Fruit fly (Drosophila melanogaster) whole organism, embryonic: ENCODE measurements around the gene brv3.
A peak's percentile ranks its signal among the peaks of the same experiment; 100 is the strongest.

ENCODE experiments used
- ATbp ChIP-seq: fragments of 200-800 bp; sonication (Bioruptor generic); optimal IDR thresholded peaks from 2 replicates; lab custom pipeline; 2017; ENCODE audit warnings: missing biosample characterization, mild to moderate bottlenecking, missing genetic modification characterization, missing genetic modification reagents
- CG10209 ChIP-seq: fragments of 200-800 bp; sonication (Bioruptor generic); optimal IDR thresholded peaks from 3 replicates; lab custom pipeline; 2017; ENCODE audit warnings: missing biosample characterization, mild to moderate bottlenecking, missing genetic modification characterization, missing genetic modification reagents
- CG10565 ChIP-seq: fragments of 200-800 bp; sonication (Bioruptor generic); optimal IDR thresholded peaks from 3 replicates; lab custom pipeline; 2016; ENCODE audit warnings: missing biosample characterization, mild to moderate bottlenecking, missing genetic modification characterization
- CG10959 ChIP-seq: fragments of 200-800 bp; sonication (Bioruptor generic); IDR thresholded peaks from 2 replicates; pipeline ENCODE4 v1.3.6; 2022; ENCODE audit warnings: missing biosample characterization, missing genetic modification characterization
- CG12071 ChIP-seq: fragments of 200-800 bp; sonication (Bioruptor generic); optimal IDR thresholded peaks from 3 replicates; lab custom pipeline; 2018; ENCODE audit warnings: missing biosample characterization, mild to moderate bottlenecking, missing genetic modification characterization
- CG12104 ChIP-seq: fragments of 200-800 bp; sonication (Bioruptor generic); optimal IDR thresholded peaks from 3 replicates; lab custom pipeline; 2016; ENCODE audit warnings: missing biosample characterization, missing genetic modification characterization
- CG12155 ChIP-seq: fragments of 200-800 bp; sonication (Bioruptor generic); optimal IDR thresholded peaks from 3 replicates; lab custom pipeline; 2016; ENCODE audit warnings: missing biosample characterization, missing genetic modification characterization
- CG12236 ChIP-seq: fragments of 200-800 bp; sonication (Bioruptor generic); optimal IDR thresholded peaks from 2 replicates; lab custom pipeline; 2016; ENCODE audit warnings: missing biosample characterization, missing genetic modification characterization
- CG14710 ChIP-seq: fragments of 200-800 bp; sonication (Bioruptor generic); optimal IDR thresholded peaks from 3 replicates; lab custom pipeline; 2019; ENCODE audit warnings: missing biosample characterization, mild to moderate bottlenecking, missing genetic modification characterization, moderate library complexity
- CG14965 ChIP-seq: fragments of 200-800 bp; sonication (Bioruptor generic); optimal IDR thresholded peaks from 2 replicates; lab custom pipeline; 2016; ENCODE audit warnings: missing biosample characterization, missing genetic modification characterization, borderline replicate concordance
- CG15514 ChIP-seq: fragments of 200-800 bp; sonication (Bioruptor generic); optimal IDR thresholded peaks from 3 replicates; lab custom pipeline; 2017; ENCODE audit warnings: missing biosample characterization, missing genetic modification characterization, mild to moderate bottlenecking, moderate library complexity, missing genetic modification reagents
- CG1602 ChIP-seq: fragments of 200-800 bp; sonication (Bioruptor generic); optimal IDR thresholded peaks from 3 replicates; lab custom pipeline; 2016; ENCODE audit warnings: missing biosample characterization, missing genetic modification characterization
- CG17361 ChIP-seq: fragments of 200-800 bp; sonication (Bioruptor generic); IDR thresholded peaks from 3 replicates; pipeline ENCODE4 v1.3.6; 2022; ENCODE audit warnings: missing biosample characterization, missing genetic modification characterization
- CG18262 ChIP-seq: fragments of 200-800 bp; optimal IDR thresholded peaks from 3 replicates; lab custom pipeline; 2019; ENCODE audit warnings: missing biosample characterization, mild to moderate bottlenecking, missing genetic modification characterization, moderate library complexity
- CG18619 ChIP-seq: fragments of 200-800 bp; sonication (Bioruptor generic); optimal IDR thresholded peaks from 3 replicates; lab custom pipeline; 2017; ENCODE audit warnings: missing biosample characterization, mild to moderate bottlenecking, missing genetic modification characterization
- CG2116 ChIP-seq: fragments of 200-800 bp; sonication (Bioruptor generic); optimal IDR thresholded peaks from 3 replicates; lab custom pipeline; 2018; ENCODE audit warnings: missing biosample characterization, mild to moderate bottlenecking, missing genetic modification characterization
- CG4424 ChIP-seq: fragments of 200-800 bp; sonication (Bioruptor generic); optimal IDR thresholded peaks from 3 replicates; lab custom pipeline; 2016; ENCODE audit warnings: missing biosample characterization, missing genetic modification characterization
- CG4730 ChIP-seq: fragments of 200-800 bp; sonication (Bioruptor generic); IDR thresholded peaks from 2 replicates; pipeline ENCODE4 v1.3.6; 2022; ENCODE audit warnings: missing biosample characterization, missing genetic modification characterization
- CG6254 ChIP-seq: fragments of 200-800 bp; sonication (Bioruptor generic); optimal IDR thresholded peaks from 3 replicates; lab custom pipeline; 2017; ENCODE audit warnings: mild to moderate bottlenecking, missing biosample characterization, missing genetic modification reagents, missing genetic modification characterization
- CG7928 ChIP-seq: fragments of 200-800 bp; sonication (Bioruptor generic); optimal IDR thresholded peaks from 2 replicates; lab custom pipeline; 2017; ENCODE audit warnings: missing biosample characterization, mild to moderate bottlenecking, missing genetic modification characterization
- CG7987 ChIP-seq: fragments of 200-800 bp; sonication (Bioruptor generic); optimal IDR thresholded peaks from 2 replicates; lab custom pipeline; 2018; ENCODE audit warnings: missing biosample characterization, mild to moderate bottlenecking, missing genetic modification characterization, moderate library complexity
- CG8089 ChIP-seq: fragments of 200-800 bp; sonication (Bioruptor generic); optimal IDR thresholded peaks from 3 replicates; lab custom pipeline; 2016; ENCODE audit warnings: missing biosample characterization, missing genetic modification characterization
- Dbx ChIP-seq: fragments of 200-800 bp; sonication (Bioruptor generic); IDR thresholded peaks from 3 replicates; pipeline ENCODE4 v1.3.6; 2022; ENCODE audit warnings: missing biosample characterization, missing genetic modification characterization
- E2f2 ChIP-seq: fragments of 200-800 bp; sonication (Bioruptor generic); IDR thresholded peaks from 2 replicates; pipeline ENCODE4 v1.3.6; 2022; ENCODE audit warnings: missing biosample characterization, missing genetic modification characterization
- ERR ChIP-seq: fragments of 200-800 bp; sonication (Bioruptor generic); optimal IDR thresholded peaks from 2 replicates; lab custom pipeline; 2016; ENCODE audit warnings: missing biosample characterization, missing genetic modification characterization
- Elba2 ChIP-seq: fragments of 200-800 bp; sonication (Bioruptor generic); optimal IDR thresholded peaks from 3 replicates; lab custom pipeline; 2016; ENCODE audit warnings: missing biosample characterization, missing genetic modification characterization
- Gsc ChIP-seq: fragments of 200-800 bp; sonication (Bioruptor generic); IDR thresholded peaks from 2 replicates; pipeline ENCODE4 v1.3.6; 2022; ENCODE audit warnings: missing biosample characterization, missing genetic modification characterization
- HmgD ChIP-seq: fragments of 200-800 bp; sonication (Bioruptor generic); optimal IDR thresholded peaks from 3 replicates; lab custom pipeline; 2016; ENCODE audit warnings: missing biosample characterization, missing genetic modification characterization
- Hsf ChIP-seq: fragments of 200-800 bp; sonication (Bioruptor generic); optimal IDR thresholded peaks from 3 replicates; lab custom pipeline; 2016; ENCODE audit warnings: missing biosample characterization, missing genetic modification characterization
- Lhr ChIP-seq: fragments of 200-800 bp; sonication (Bioruptor generic); optimal IDR thresholded peaks from 3 replicates; lab custom pipeline; 2017; ENCODE audit warnings: mild to moderate bottlenecking, missing biosample characterization, missing genetic modification reagents, missing genetic modification characterization
- MTF-1 ChIP-seq: fragments of 200-800 bp; sonication (Bioruptor generic); optimal IDR thresholded peaks from 2 replicates; lab custom pipeline; 2018; ENCODE audit warnings: missing biosample characterization, mild to moderate bottlenecking, missing genetic modification characterization, borderline replicate concordance
- Max ChIP-seq: fragments of 200-800 bp; sonication (Bioruptor generic); optimal IDR thresholded peaks from 2 replicates; lab custom pipeline; 2016; ENCODE audit warnings: missing biosample characterization, mild to moderate bottlenecking, missing genetic modification characterization
- Myb ChIP-seq: fragments of 200-800 bp; sonication (Bioruptor generic); optimal IDR thresholded peaks from 2 replicates; lab custom pipeline; 2016; ENCODE audit warnings: missing biosample characterization, missing genetic modification characterization
- NFAT ChIP-seq: fragments of 200-800 bp; sonication (Bioruptor generic); IDR thresholded peaks from 2 replicates; pipeline ENCODE4 v1.3.6; 2022; ENCODE audit warnings: missing biosample characterization, missing genetic modification characterization
- Ravus ChIP-seq: fragments of 200-800 bp; sonication (Bioruptor generic); IDR thresholded peaks from 2 replicates; pipeline ENCODE4 v1.3.6; 2022; ENCODE audit warnings: missing biosample characterization, missing genetic modification characterization
- Stat92E ChIP-seq, 3 experiments: fragments of >200 bp in 2 of 3; fragments of 200-800 bp in 1 of 3; sonication (Bioruptor generic) in 1 of 3; optimal IDR thresholded peaks; 2 replicates each; lab custom pipeline; 2017 to 2019; ENCODE audit warnings: missing biosample characterization in 3 of 3, missing genetic modification characterization in 3 of 3, mild to moderate bottlenecking in 1 of 3, moderate library complexity in 1 of 3
- ac ChIP-seq: fragments of 200-800 bp; sonication (Bioruptor generic); optimal IDR thresholded peaks from 3 replicates; lab custom pipeline; 2017; ENCODE audit warnings: missing biosample characterization, mild to moderate bottlenecking, missing genetic modification characterization
- bigmax ChIP-seq: fragments of 200-800 bp; sonication (Bioruptor generic); optimal IDR thresholded peaks from 2 replicates; lab custom pipeline; 2018; ENCODE audit warnings: missing biosample characterization, mild to moderate bottlenecking, missing genetic modification characterization
- btn ChIP-seq: fragments of 200-800 bp; sonication (Bioruptor generic); optimal IDR thresholded peaks from 2 replicates; lab custom pipeline; 2016; ENCODE audit warnings: missing biosample characterization, missing genetic modification characterization
- chn ChIP-seq: fragments of 200-800 bp; sonication (Bioruptor generic); optimal IDR thresholded peaks from 2 replicates; lab custom pipeline; 2016; ENCODE audit warnings: missing biosample characterization, missing genetic modification characterization
- corto ChIP-seq: fragments of 200-800 bp; sonication (Bioruptor generic); optimal IDR thresholded peaks from 2 replicates; lab custom pipeline; 2016; ENCODE audit warnings: missing biosample characterization, mild to moderate bottlenecking, missing genetic modification characterization, moderate library complexity
- en ChIP-seq: fragments of 200-800 bp; sonication (Bioruptor generic); optimal IDR thresholded peaks from 2 replicates; lab custom pipeline; 2016; ENCODE audit warnings: missing biosample characterization, missing genetic modification characterization
- ham ChIP-seq: fragments of 200-800 bp; sonication (Bioruptor generic); IDR thresholded peaks from 2 replicates; pipeline ENCODE4 v1.3.6; 2022; ENCODE audit warnings: missing biosample characterization, missing genetic modification characterization
- ind ChIP-seq: fragments of 200-800 bp; sonication (Bioruptor generic); optimal IDR thresholded peaks from 3 replicates; lab custom pipeline; 2016; ENCODE audit warnings: missing biosample characterization, missing genetic modification characterization
- insv ChIP-seq, 2 experiments: fragments of 200-800 bp; sonication (Bioruptor generic); optimal IDR thresholded peaks; 3 replicates each; lab custom pipeline; 2016 to 2018; ENCODE audit warnings: missing biosample characterization in 2 of 2, missing genetic modification characterization in 2 of 2
- kay ChIP-seq: fragments of 200-800 bp; sonication (Bioruptor generic); optimal IDR thresholded peaks from 2 replicates; lab custom pipeline; 2016; ENCODE audit warnings: missing biosample characterization, missing genetic modification characterization
- p53 ChIP-seq: fragments of 200-800 bp; sonication (Bioruptor generic); optimal IDR thresholded peaks from 2 replicates; lab custom pipeline; 2016; ENCODE audit warnings: missing biosample characterization, missing genetic modification characterization
- seq ChIP-seq: fragments of 200-800 bp; sonication (Bioruptor generic); IDR thresholded peaks from 2 replicates; pipeline ENCODE4 v1.3.6; 2022; ENCODE audit warnings: missing biosample characterization, missing genetic modification characterization
- sim ChIP-seq: fragments of 200-800 bp; sonication (Bioruptor generic); IDR thresholded peaks from 2 replicates; pipeline ENCODE4 v1.3.6; 2022; ENCODE audit warnings: missing biosample characterization, missing genetic modification characterization
- sr ChIP-seq: fragments of 200-800 bp; sonication (Bioruptor generic); IDR thresholded peaks from 3 replicates; pipeline ENCODE4 v1.3.6; 2022; ENCODE audit warnings: missing biosample characterization, missing genetic modification characterization
- tin ChIP-seq: fragments of 200-800 bp; sonication (Bioruptor generic); optimal IDR thresholded peaks from 3 replicates; lab custom pipeline; 2016; ENCODE audit warnings: missing biosample characterization, missing genetic modification characterization
- wdn ChIP-seq: fragments of 200-800 bp; sonication (Bioruptor generic); IDR thresholded peaks from 2 replicates; pipeline ENCODE4 v1.3.6; 2022; ENCODE audit warnings: missing biosample characterization, missing genetic modification characterization

brv3 gene

dm6 chrX:2658258-2658853 lies 34.0 kb upstream of the brv3 start (continued):
- TF ChIP-seq corto (GFP tag; lab: Kevin White, UChicago) (no peak), kay (GFP tag; lab: Kevin White, UChicago) (peak; percentile 45), Max (GFP tag; lab: Kevin White, UChicago) (no peak), CG18619 (GFP tag; lab: Kevin White, UChicago) (no peak), CG12236 (GFP tag; lab: Kevin White, UChicago) (no peak), en (GFP tag; lab: Kevin White, UChicago) (no peak), Dbx (no peak), CG17361 (GFP tag; lab: Robert Waterston, UW) (no peak), ind (GFP tag; lab: Kevin White, UChicago) (no peak), CG10959 (GFP tag; lab: Robert Waterston, UW) (no peak), wdn (GFP tag; lab: Robert Waterston, UW) (no peak), MTF-1 (no peak), tin (GFP tag; lab: Kevin White, UChicago) (no peak), CG6254 (GFP tag; lab: Kevin White, UChicago) (no peak), NFAT (GFP tag; lab: Robert Waterston, UW) (no peak), Elba2 (GFP tag; lab: Kevin White, UChicago) (no peak), p53 (GFP tag; lab: Kevin White, UChicago) (no peak), CG8089 (GFP tag; lab: Kevin White, UChicago) (no peak), seq (no peak), ac (GFP tag; lab: Kevin White, UChicago) (no peak), Stat92E (GFP tag; optimal IDR thresholded peaks at IDR 0.05; lab: Kevin White, UChicago) (peak in 1 of 3 experiments; percentile 9), sr (GFP tag; lab: Robert Waterston, UW) (no peak), CG14710 (tag; lab: Kevin White, UChicago) (no peak), bigmax (no peak), insv (GFP tag; optimal IDR thresholded peaks at IDR 0.05; lab: Kevin White, UChicago) (no peak), CG12104 (GFP tag; lab: Kevin White, UChicago) (peak; percentile 10), CG4424 (GFP tag; lab: Kevin White, UChicago) (no peak), chn (GFP tag; lab: Kevin White, UChicago) (no peak), sim (GFP tag; lab: Robert Waterston, UW) (no peak), HmgD (GFP tag; lab: Kevin White, UChicago) (no peak), Myb (GFP tag; lab: Kevin White, UChicago) (no peak), CG1602 (GFP tag; lab: Kevin White, UChicago) (no peak), ham (GFP tag; lab: Robert Waterston, UW) (no peak), CG10209 (GFP tag; lab: Kevin White, UChicago) (no peak), Hsf (GFP tag; lab: Kevin White, UChicago) (no peak), ERR (GFP tag; lab: Kevin White, UChicago) (no peak), CG12155 (no peak), btn (no peak), CG2116 (GFP tag; lab: Kevin White, UChicago) (no peak), Lhr (no peak), Ravus (GFP tag; lab: Robert Waterston, UW) (no peak), Gsc (GFP tag; lab: Robert Waterston, UW) (no peak), CG12071 (GFP tag; lab: Kevin White, UChicago) (peak; percentile 21), CG15514 (GFP tag; lab: Kevin White, UChicago) (peak; percentile 9), CG4730 (GFP tag; lab: Robert Waterston, UW) (no peak), ATbp (no peak), CG14965 (GFP tag; lab: Kevin White, UChicago) (no peak), CG7928 (no peak), E2f2 (no peak), CG10565 (GFP tag; lab: Kevin White, UChicago) (no peak), CG7987 (GFP tag; lab: Kevin White, UChicago) (no peak), CG18262 (tag; lab: Kevin White, UChicago) (no peak)
